Worm (Caenorhabditis elegans): ENCODE results near the gene cutl-28.

cutl-28 gene

ce11 chrIV:707635-708034 is 23.3 kb downstream of the cutl-28 start, which contains the start of gene cutl-26:
Gene cutl-26 (minus strand): TSS chrIV:707735.
- no peak for TF ChIP-seq hmbx-1 (tag; optimal IDR thresholded peaks at IDR 0.05)
- no peak for TF ChIP-seq scrt-1 (GFP tag; IDR thresholded peaks at IDR 0.05)
- TF ChIP-seq F13C5.2 (tag; optimal IDR thresholded peaks at IDR 0.05), result no peak
- TF ChIP-seq pes-1 (GFP tag; IDR thresholded peaks at IDR 0.05), result no peak
- TF ChIP-seq tbx-37 (GFP tag; conservative IDR thresholded peaks at IDR 0.05), result no peak
- TF ChIP-seq ets-7 (tag; optimal IDR thresholded peaks at IDR 0.05), result no peak
- no peak for TF ChIP-seq aly-1 (tag; optimal IDR thresholded peaks at IDR 0.05)
- no peak for TF ChIP-seq ceh-36 (tag; optimal IDR thresholded peaks at IDR 0.05)
- TF ChIP-seq hmg-4 (GFP tag; optimal IDR thresholded peaks at IDR 0.05), result no peak
- no peak for TF ChIP-seq tbx-11 (GFP tag; IDR thresholded peaks at IDR 0.05)
- no peak for TF ChIP-seq flt-1 (GFP tag; IDR thresholded peaks at IDR 0.05)
- TF ChIP-seq B0310.2 (tag; optimal IDR thresholded peaks at IDR 0.05), result no peak
- no peak for TF ChIP-seq sea-1 (GFP tag; conservative IDR thresholded peaks at IDR 0.05)
- TF ChIP-seq hnd-1 (tag; optimal IDR thresholded peaks at IDR 0.05), result no peak
- TF ChIP-seq ceh-13 (GFP tag; optimal IDR thresholded peaks at IDR 0.05), result no peak
- TF ChIP-seq ama-1 (optimal IDR thresholded peaks at IDR 0.05), result no peak
- TF ChIP-seq tra-4 (tag; optimal IDR thresholded peaks at IDR 0.05), result no peak

ce11 chrIV:715433-715832 is 31.1 kb downstream of the cutl-28 start:
- no peak for TF ChIP-seq aly-1 (tag; optimal IDR thresholded peaks at IDR 0.05)
- no peak for TF ChIP-seq tra-4 (tag; optimal IDR thresholded peaks at IDR 0.05)

- no peak for TF ChIP-seq hmg-4 (GFP tag; optimal IDR thresholded peaks at IDR 0.05)
Measured at ce11 chrIV:716323-716722, 32.0 kb downstream of the cutl-28 start, which contains the start of gene clec-164. Gene clec-164 (plus strand): TSS chrIV:716623.

ce11 chrIV:719351-719750 is 35.1 kb downstream of the cutl-28 start, which contains the start of gene Y55F3C.10:
Gene Y55F3C.10 (minus strand): TSS chrIV:719451.
- TF ChIP-seq tbx-37 (GFP tag; conservative IDR thresholded peaks at IDR 0.05) (no peak), aly-1 (tag; optimal IDR thresholded peaks at IDR 0.05) (no peak), sea-1 (GFP tag; conservative IDR thresholded peaks at IDR 0.05) (no peak), ceh-13 (GFP tag; optimal IDR thresholded peaks at IDR 0.05) (no peak)

ce11 chrIV:728095-728494 is 43.8 kb downstream of the cutl-28 start, which contains the start of gene Y55F3C.9:
Gene Y55F3C.9 (minus strand): TSS chrIV:728195.
- no peak for TF ChIP-seq hmg-4 (GFP tag; optimal IDR thresholded peaks at IDR 0.05)
- no peak for TF ChIP-seq sea-1 (GFP tag; conservative IDR thresholded peaks at IDR 0.05)
- TF ChIP-seq hmbx-1 (tag; optimal IDR thresholded peaks at IDR 0.05), result no peak
- no peak for TF ChIP-seq ets-7 (tag; optimal IDR thresholded peaks at IDR 0.05)
- TF ChIP-seq F13C5.2 (tag; optimal IDR thresholded peaks at IDR 0.05), result no peak
- TF ChIP-seq tbx-37 (GFP tag; conservative IDR thresholded peaks at IDR 0.05), result no peak
- TF ChIP-seq scrt-1 (GFP tag; IDR thresholded peaks at IDR 0.05), result no peak
- TF ChIP-seq B0310.2 (tag; optimal IDR thresholded peaks at IDR 0.05), result no peak
- no peak for TF ChIP-seq ama-1 (optimal IDR thresholded peaks at IDR 0.05)
- no peak for TF ChIP-seq ceh-36 (tag; optimal IDR thresholded peaks at IDR 0.05)

ce11 chrIV:730937-731336 is 46.6 kb downstream of the cutl-28 start, which contains the start of gene srt-24:
Gene srt-24 (minus strand): TSS chrIV:731037.
- TF ChIP-seq tbx-37 (GFP tag; conservative IDR thresholded peaks at IDR 0.05), result no peak
- no peak for TF ChIP-seq aly-1 (tag; optimal IDR thresholded peaks at IDR 0.05)
- no peak for TF ChIP-seq tbx-11 (GFP tag; IDR thresholded peaks at IDR 0.05)
- no peak for TF ChIP-seq B0310.2 (tag; optimal IDR thresholded peaks at IDR 0.05)
- TF ChIP-seq tra-4 (tag; optimal IDR thresholded peaks at IDR 0.05), result no peak
- no peak for TF ChIP-seq F13C5.2 (tag; optimal IDR thresholded peaks at IDR 0.05)
- TF ChIP-seq ets-7 (tag; optimal IDR thresholded peaks at IDR 0.05), result no peak
- TF ChIP-seq sea-1 (GFP tag; conservative IDR thresholded peaks at IDR 0.05), result no peak
- no peak for TF ChIP-seq ceh-36 (tag; optimal IDR thresholded peaks at IDR 0.05)
- no peak for TF ChIP-seq hmbx-1 (tag; optimal IDR thresholded peaks at IDR 0.05)
- TF ChIP-seq hnd-1 (tag; optimal IDR thresholded peaks at IDR 0.05), result no peak
- no peak for TF ChIP-seq scrt-1 (GFP tag; IDR thresholded peaks at IDR 0.05)

- TF ChIP-seq sea-1 (GFP tag; conservative IDR thresholded peaks at IDR 0.05), result no peak
- TF ChIP-seq flt-1 (GFP tag; IDR thresholded peaks at IDR 0.05), result no peak
- TF ChIP-seq F13C5.2 (tag; optimal IDR thresholded peaks at IDR 0.05), result no peak
- no peak for TF ChIP-seq hnd-1 (tag; optimal IDR thresholded peaks at IDR 0.05)
- no peak for TF ChIP-seq scrt-1 (GFP tag; IDR thresholded peaks at IDR 0.05)
- no peak for TF ChIP-seq ama-1 (optimal IDR thresholded peaks at IDR 0.05)
Measured at ce11 chrIV:736447-736846, 52.1 kb downstream of the cutl-28 start, which contains the start of gene kvs-5. Gene kvs-5 (plus strand): TSS chrIV:736747.

Measured in whole organism, early embryonic.